Worm (Caenorhabditis elegans): Measurements from ENCODE around the gene unc-62.

unc-62 gene

DNA sequence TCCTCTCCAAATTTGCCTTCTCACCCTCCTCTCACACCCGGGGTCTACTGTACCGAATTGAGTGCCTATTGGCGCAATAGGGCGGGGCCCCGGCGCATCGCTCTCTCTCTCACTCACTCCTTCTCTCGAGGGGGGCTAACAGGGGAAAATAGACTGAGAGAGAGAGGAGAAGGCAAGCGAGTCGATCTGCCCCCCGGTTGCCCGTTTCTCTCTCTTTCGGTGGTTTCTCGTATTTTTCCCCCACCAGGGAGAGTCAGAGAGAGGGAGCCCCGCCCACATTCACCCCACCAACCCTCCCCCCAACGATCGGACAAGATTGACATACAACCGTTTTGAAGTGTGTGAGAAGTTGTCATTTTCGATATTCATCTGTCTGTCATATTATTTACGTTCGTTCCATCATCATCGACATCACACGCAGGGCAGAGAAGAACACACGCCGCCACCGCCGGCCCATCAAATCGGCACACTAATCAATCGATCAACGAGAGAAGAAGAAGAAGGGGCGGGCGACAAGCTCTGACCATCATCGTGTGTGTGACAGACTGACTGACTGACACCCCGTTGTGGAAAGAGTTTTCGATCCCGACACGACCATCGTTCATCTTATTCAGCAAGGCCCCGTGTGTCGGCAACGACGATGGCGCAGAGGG, 2.0 kb downstream of the unc-62 start (continued):
- TF ChIP-seq nhr-90 (tag; optimal IDR thresholded peaks at IDR 0.05; ENCODE audit: poor library complexity) (no peak), lir-3 (tag; optimal IDR thresholded peaks at IDR 0.05; ENCODE audit: poor library complexity) (no peak), ztf-4 (tag; optimal IDR thresholded peaks at IDR 0.05) (no peak), ceh-8 (GFP tag; optimal IDR thresholded peaks at IDR 0.05) (no peak), skn-1 (tag; optimal IDR thresholded peaks at IDR 0.05) (no peak), lin-15B (tag; optimal IDR thresholded peaks at IDR 0.05) (no peak), nhr-77 (tag; optimal IDR thresholded peaks at IDR 0.05) (no peak), unc-130 (tag; optimal IDR thresholded peaks at IDR 0.05) (no peak), lin-13 (GFP tag; optimal IDR thresholded peaks at IDR 0.05) (no peak), pax-3 (tag; optimal IDR thresholded peaks at IDR 0.05) (no peak), egl-27 (tag; optimal IDR thresholded peaks at IDR 0.05) (no peak), nhr-84 (tag; optimal IDR thresholded peaks at IDR 0.05) (no peak), nhr-76 (tag; optimal IDR thresholded peaks at IDR 0.05) (no peak), sox-4 (tag; optimal IDR thresholded peaks at IDR 0.05) (no peak), rnt-1 (tag; optimal IDR thresholded peaks at IDR 0.05) (peak; percentile 54), swsn-7 (tag; optimal IDR thresholded peaks at IDR 0.05) (peak; percentile 33), nhr-19 (GFP tag; conservative IDR thresholded peaks at IDR 0.05) (peak; percentile 15; the same call in 1 of the 2 replicates), irx-1 (tag; optimal IDR thresholded peaks at IDR 0.05) (no peak), xbp-1 (tag; optimal IDR thresholded peaks at IDR 0.05) (no peak), snu-23 (GFP tag; optimal IDR thresholded peaks at IDR 0.05) (peak; percentile 42), nhr-47 (tag; optimal IDR thresholded peaks at IDR 0.05) (peak; percentile 39), zag-1 (tag; optimal IDR thresholded peaks at IDR 0.05) (no peak), nhr-11 (tag; optimal IDR thresholded peaks at IDR 0.05) (no peak), C04F5.9 (tag; optimal IDR thresholded peaks at IDR 0.05) (no peak), elt-2 (tag; optimal IDR thresholded peaks at IDR 0.05) (no peak), hlh-4 (tag; optimal IDR thresholded peaks at IDR 0.05) (no peak), C16A3.4 (tag; optimal IDR thresholded peaks at IDR 0.05) (peak; percentile 1), blmp-1 (tag; optimal IDR thresholded peaks at IDR 0.05) (peak; percentile 72), grh-1 (GFP tag; IDR thresholded peaks at IDR 0.05) (no peak), lin-35 (GFP tag; optimal IDR thresholded peaks at IDR 0.05) (no peak), mef-2 (tag; optimal IDR thresholded peaks at IDR 0.05) (no peak), nhr-237 (tag; optimal IDR thresholded peaks at IDR 0.05) (no peak), aha-1 (tag; optimal IDR thresholded peaks at IDR 0.05) (no peak), unc-62 (GFP tag; optimal IDR thresholded peaks at IDR 0.05) (no peak), elt-3 (tag; optimal IDR thresholded peaks at IDR 0.05) (peak in 2 of 6 experiments; percentile 1 to 22), lin-14 (GFP tag; optimal IDR thresholded peaks at IDR 0.05) (peak; percentile 75), unc-30 (tag; optimal IDR thresholded peaks at IDR 0.05) (no peak), lin-39 (tag; optimal IDR thresholded peaks at IDR 0.05) (no peak), ces-1 (GFP tag; optimal IDR thresholded peaks at IDR 0.05) (no peak), nhr-71 (tag; optimal IDR thresholded peaks at IDR 0.05) (peak; percentile 55), ceh-90 (tag; optimal IDR thresholded peaks at IDR 0.05) (no peak), dsc-1 (tag; optimal IDR thresholded peaks at IDR 0.05) (peak; percentile 14), ztf-11 (tag; optimal IDR thresholded peaks at IDR 0.05) (no peak), efl-1 (optimal IDR thresholded peaks at IDR 0.05) (peak in 1 of 2 experiments; percentile 6), efl-1 (GFP tag; optimal IDR thresholded peaks at IDR 0.05 in 1 of 2) (peak in 1 of 2 experiments; percentile 7), lsy-2 (tag; optimal IDR thresholded peaks at IDR 0.05) (peak; percentile 72 to 92)
